Worm (Caenorhabditis elegans): ENCODE measurements around the gene gei-8.

DNA sequence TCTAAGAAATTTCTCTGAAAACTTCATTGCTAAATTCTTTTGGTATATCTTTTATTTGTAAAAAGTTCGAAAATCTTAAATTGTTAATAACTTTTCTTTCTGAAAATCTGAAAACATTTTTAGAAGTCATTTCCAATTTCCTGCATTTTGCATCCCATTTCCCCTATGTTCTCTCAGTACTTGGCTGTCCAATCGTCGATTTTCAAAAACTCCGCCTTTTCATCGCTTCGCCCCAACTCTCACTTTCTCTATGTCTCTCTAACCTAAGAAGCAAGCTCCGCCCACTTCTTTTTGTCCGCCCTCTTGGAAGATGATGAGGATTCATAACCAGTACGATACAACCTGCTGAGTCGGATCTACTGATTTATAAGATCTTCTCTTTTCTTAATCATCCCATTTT lies 55.9 kb downstream of the gei-8 start:
- TF ChIP-seq mep-1 (tag; optimal IDR thresholded peaks at IDR 0.05) (no peak), snpc-4 (tag; optimal IDR thresholded peaks at IDR 0.05) (no peak), nhr-237 (tag; optimal IDR thresholded peaks at IDR 0.05) (no peak), unc-62 (GFP tag; optimal IDR thresholded peaks at IDR 0.05) (no peak), unc-39 (tag; optimal IDR thresholded peaks at IDR 0.05) (no peak), nhr-2 (tag; optimal IDR thresholded peaks at IDR 0.05) (no peak), nhr-28 (tag; optimal IDR thresholded peaks at IDR 0.05) (no peak), blmp-1 (tag; optimal IDR thresholded peaks at IDR 0.05) (no peak), mab-5 (tag; optimal IDR thresholded peaks at IDR 0.05) (no peak), nhr-12 (tag; optimal IDR thresholded peaks at IDR 0.05) (no peak)
